Worm (Caenorhabditis elegans) whole organism, mixed stage, embryonic: Measurements from ENCODE around the gene nud-1.

Experiments
- nhr-237 ChIP-seq: fragments of 150-350 bp; optimal IDR thresholded peaks from 2 replicates; lab custom pipeline; 2014; ENCODE audit warnings: missing biosample characterization, missing genetic modification characterization
- pha-4 ChIP-seq: fragments of 150-350 bp; optimal IDR thresholded peaks from 2 replicates; lab custom pipeline; 2018; ENCODE audit warnings: missing biosample characterization, missing genetic modification reagents, missing genetic modification characterization
- zip-8 ChIP-seq: fragments of 150-350 bp; optimal IDR thresholded peaks from 2 replicates; lab custom pipeline; 2014; ENCODE audit warnings: missing biosample characterization, missing genetic modification characterization
- ztf-11 ChIP-seq: fragments of 150-350 bp; optimal IDR thresholded peaks from 2 replicates; lab custom pipeline; 2014; ENCODE audit warnings: missing biosample characterization, missing genetic modification characterization

DNA sequence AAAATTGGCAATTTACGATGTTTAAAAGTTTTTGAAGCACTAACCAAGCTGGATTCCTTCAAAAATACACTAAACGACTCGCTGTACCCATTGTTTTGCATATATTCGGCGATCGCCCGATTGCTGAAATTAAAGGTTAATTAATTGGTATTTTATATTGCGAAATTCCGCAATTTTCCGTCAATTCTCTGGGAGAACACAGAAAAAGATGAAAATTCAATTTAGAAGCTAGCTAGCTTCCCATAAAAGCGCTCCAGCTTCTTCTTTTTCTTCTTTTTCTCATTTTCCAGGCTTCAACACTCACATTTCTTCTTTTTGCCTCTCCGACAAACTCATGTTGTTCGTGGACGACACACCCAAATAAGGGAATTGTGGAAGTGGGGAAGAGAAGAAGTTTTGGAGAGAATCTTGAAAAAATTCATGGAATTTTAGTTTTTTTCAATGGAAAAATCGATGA lies 35.0 kb downstream of the nud-1 start, which contains the start of gene lis-1:
- no peak for TF ChIP-seq pha-4 (tag; lab: Kevin White, UChicago)
- no peak for TF ChIP-seq zip-8 (tag; lab: Kevin White, UChicago)
- no peak for TF ChIP-seq nhr-237 (tag; lab: Kevin White, UChicago)
- TF ChIP-seq ztf-11 (tag; lab: Kevin White, UChicago): no peak
